Fruit fly (Drosophila melanogaster) whole organism, embryonic: ENCODE measurements around the gene CG8236.
A peak's percentile ranks its signal among the peaks of the same experiment; 100 is the strongest.

Experiments
- Atf-2 ChIP-seq: fragments of 200-800 bp; sonication (Bioruptor generic); optimal IDR thresholded peaks from 2 replicates; lab custom pipeline; 2016; ENCODE audit warnings: missing biosample characterization, missing genetic modification characterization
- CG10267 ChIP-seq: fragments of 200-800 bp; sonication (Bioruptor generic); optimal IDR thresholded peaks from 2 replicates; lab custom pipeline; 2018; ENCODE audit warnings: missing biosample characterization, mild to moderate bottlenecking, missing genetic modification characterization, moderate library complexity
- CG10462 ChIP-seq: fragments of 200-800 bp; sonication (Bioruptor generic); optimal IDR thresholded peaks from 2 replicates; lab custom pipeline; 2016; ENCODE audit warnings: missing biosample characterization, missing genetic modification characterization
- CG10654 ChIP-seq: fragments of 200-800 bp; sonication (Bioruptor generic); optimal IDR thresholded peaks from 2 replicates; lab custom pipeline; 2016; ENCODE audit warnings: missing biosample characterization, missing genetic modification characterization
- CG11695 ChIP-seq: fragments of 200-800 bp; sonication (Bioruptor generic); IDR thresholded peaks from 3 replicates; pipeline ENCODE4 v1.3.6; 2022; ENCODE audit warnings: missing biosample characterization, missing genetic modification characterization
- CG11696 ChIP-seq: fragments of 200-800 bp; sonication (Bioruptor generic); IDR thresholded peaks from 2 replicates; pipeline ENCODE4 v1.3.6; 2022; ENCODE audit warnings: missing biosample characterization, missing genetic modification characterization
- CG12769 ChIP-seq: fragments of 200-800 bp; sonication (Bioruptor generic); optimal IDR thresholded peaks from 2 replicates; lab custom pipeline; 2019; ENCODE audit warnings: missing biosample characterization, mild to moderate bottlenecking, missing genetic modification characterization, moderate library complexity
- CG13424 ChIP-seq: fragments of 200-800 bp; sonication (Bioruptor generic); optimal IDR thresholded peaks from 2 replicates; lab custom pipeline; 2019; ENCODE audit warnings: missing biosample characterization, mild to moderate bottlenecking, missing genetic modification characterization, moderate library complexity
- CG15696 ChIP-seq: fragments of 200-800 bp; sonication (Bioruptor generic); optimal IDR thresholded peaks from 2 replicates; lab custom pipeline; 2019; ENCODE audit warnings: missing biosample characterization, mild to moderate bottlenecking, missing genetic modification characterization, moderate library complexity
- CG1602 ChIP-seq: fragments of 200-800 bp; sonication (Bioruptor generic); optimal IDR thresholded peaks from 3 replicates; lab custom pipeline; 2016; ENCODE audit warnings: missing biosample characterization, missing genetic modification characterization
- CG1603 ChIP-seq: fragments of 200-800 bp; sonication (Bioruptor generic); optimal IDR thresholded peaks from 2 replicates; lab custom pipeline; 2019; ENCODE audit warnings: missing biosample characterization, mild to moderate bottlenecking, missing genetic modification characterization, moderate library complexity
- CG1647 ChIP-seq: fragments of 200-800 bp; sonication (Bioruptor generic); optimal IDR thresholded peaks from 3 replicates; lab custom pipeline; 2016; ENCODE audit warnings: missing biosample characterization, missing genetic modification characterization
- CG16815 ChIP-seq: fragments of 200-800 bp; sonication (Bioruptor generic); optimal IDR thresholded peaks from 3 replicates; lab custom pipeline; 2017; ENCODE audit warnings: missing biosample characterization, mild to moderate bottlenecking, missing genetic modification characterization
- CG17359 ChIP-seq: fragments of 200-800 bp; sonication (Bioruptor generic); optimal IDR thresholded peaks from 3 replicates; lab custom pipeline; 2018; ENCODE audit warnings: missing biosample characterization, mild to moderate bottlenecking, missing genetic modification characterization, moderate library complexity
- CG1832 ChIP-seq: fragments of 200-800 bp; sonication (Bioruptor generic); optimal IDR thresholded peaks from 2 replicates; lab custom pipeline; 2017; ENCODE audit warnings: missing biosample characterization, mild to moderate bottlenecking, missing genetic modification characterization, inconsistent platforms
- CG2116 ChIP-seq: fragments of 200-800 bp; sonication (Bioruptor generic); optimal IDR thresholded peaks from 3 replicates; lab custom pipeline; 2018; ENCODE audit warnings: missing biosample characterization, mild to moderate bottlenecking, missing genetic modification characterization
- CG2120 ChIP-seq: fragments of 200-800 bp; sonication (Bioruptor generic); optimal IDR thresholded peaks from 3 replicates; lab custom pipeline; 2016; ENCODE audit warnings: missing biosample characterization, missing genetic modification characterization
- CG2875 ChIP-seq: fragments of 200-800 bp; sonication (Bioruptor generic); optimal IDR thresholded peaks from 2 replicates; lab custom pipeline; 2017; ENCODE audit warnings: missing biosample characterization, mild to moderate bottlenecking, missing genetic modification characterization, missing genetic modification reagents
- CG33557 ChIP-seq: fragments of 200-800 bp; sonication (Bioruptor generic); optimal IDR thresholded peaks from 2 replicates; lab custom pipeline; 2019; ENCODE audit warnings: missing biosample characterization, mild to moderate bottlenecking, missing genetic modification characterization, moderate library complexity
- CG4404 ChIP-seq: fragments of 200-800 bp; sonication (Bioruptor generic); IDR thresholded peaks from 2 replicates; pipeline ENCODE4 v1.3.6; 2022; ENCODE audit warnings: missing biosample characterization, missing genetic modification characterization
- CG4730 ChIP-seq: fragments of 200-800 bp; sonication (Bioruptor generic); IDR thresholded peaks from 2 replicates; pipeline ENCODE4 v1.3.6; 2022; ENCODE audit warnings: missing biosample characterization, missing genetic modification characterization
- CG6254 ChIP-seq: fragments of 200-800 bp; sonication (Bioruptor generic); optimal IDR thresholded peaks from 3 replicates; lab custom pipeline; 2017; ENCODE audit warnings: mild to moderate bottlenecking, missing biosample characterization, missing genetic modification reagents, missing genetic modification characterization
- CG7839 ChIP-seq: fragments of 200-800 bp; sonication (Bioruptor generic); optimal IDR thresholded peaks from 3 replicates; lab custom pipeline; 2018; ENCODE audit warnings: missing biosample characterization, mild to moderate bottlenecking, missing genetic modification characterization, moderate library complexity
- CG8281 ChIP-seq: fragments of 200-800 bp; sonication (Bioruptor generic); optimal IDR thresholded peaks from 2 replicates; lab custom pipeline; 2018; ENCODE audit warnings: missing biosample characterization, mild to moderate bottlenecking, missing genetic modification characterization, moderate library complexity
- CG8924 ChIP-seq: fragments of 200-800 bp; optimal IDR thresholded peaks from 3 replicates; lab custom pipeline; 2019; ENCODE audit warnings: missing biosample characterization, mild to moderate bottlenecking, missing genetic modification characterization, moderate library complexity
- CTCF ChIP-seq: fragments of 200-800 bp; sonication (Bioruptor generic); optimal IDR thresholded peaks from 2 replicates; lab custom pipeline; 2017; ENCODE audit warnings: missing biosample characterization, mild to moderate bottlenecking, missing genetic modification characterization, moderate library complexity
- Doc3 ChIP-seq: fragments of 200-800 bp; sonication (Bioruptor generic); IDR thresholded peaks from 3 replicates; pipeline ENCODE4 v1.3.6; 2022; ENCODE audit warnings: missing biosample characterization, missing genetic modification characterization; ENCODE audit not compliant: partially characterized antibody
- Max ChIP-seq: fragments of 200-800 bp; sonication (Bioruptor generic); optimal IDR thresholded peaks from 2 replicates; lab custom pipeline; 2016; ENCODE audit warnings: missing biosample characterization, mild to moderate bottlenecking, missing genetic modification characterization
- Mes4 ChIP-seq: fragments of 200-800 bp; sonication (Bioruptor generic); optimal IDR thresholded peaks from 2 replicates; lab custom pipeline; 2016; ENCODE audit warnings: missing biosample characterization, missing genetic modification characterization
- Nf-YA ChIP-seq: fragments of 200-800 bp; sonication (Bioruptor generic); IDR thresholded peaks from 2 replicates; pipeline ENCODE4 v1.3.6; 2022; ENCODE audit warnings: missing biosample characterization, missing genetic modification characterization
- PHDP ChIP-seq: fragments of 200-800 bp; sonication (Bioruptor generic); optimal IDR thresholded peaks from 3 replicates; lab custom pipeline; 2018; ENCODE audit warnings: missing biosample characterization, mild to moderate bottlenecking, missing genetic modification characterization, moderate library complexity
- Six4 ChIP-seq: fragments of 200-800 bp; sonication (Bioruptor generic); optimal IDR thresholded peaks from 2 replicates; lab custom pipeline; 2016; ENCODE audit warnings: missing biosample characterization, missing genetic modification characterization
- Sox100B ChIP-seq: fragments of 200-800 bp; sonication (Bioruptor generic); optimal IDR thresholded peaks from 3 replicates; lab custom pipeline; 2018; ENCODE audit warnings: missing biosample characterization, mild to moderate bottlenecking, missing genetic modification characterization
- Spps ChIP-seq: fragments of 200-800 bp; sonication (Bioruptor generic); optimal IDR thresholded peaks from 2 replicates; lab custom pipeline; 2018; ENCODE audit warnings: missing biosample characterization, mild to moderate bottlenecking, missing genetic modification characterization
- Vsx1 ChIP-seq: fragments of 200-800 bp; sonication (Bioruptor generic); optimal IDR thresholded peaks from 2 replicates; lab custom pipeline; 2017; ENCODE audit warnings: missing biosample characterization, mild to moderate bottlenecking, missing genetic modification characterization, missing genetic modification reagents
- abd-A ChIP-seq: fragments of 200-800 bp; sonication (Bioruptor generic); optimal IDR thresholded peaks from 3 replicates; lab custom pipeline; 2019; ENCODE audit warnings: missing biosample characterization, mild to moderate bottlenecking, missing genetic modification characterization, moderate library complexity
- ap ChIP-seq: fragments of 200-800 bp; sonication (Bioruptor generic); IDR thresholded peaks from 2 replicates; pipeline ENCODE4 v1.3.6; 2022; ENCODE audit warnings: missing biosample characterization, missing genetic modification characterization
- ara ChIP-seq: fragments of 200-800 bp; sonication (Bioruptor generic); IDR thresholded peaks from 2 replicates; pipeline ENCODE4 v1.3.6; 2022; ENCODE audit warnings: missing biosample characterization, missing genetic modification characterization
- br ChIP-seq: fragments of >200 bp; optimal IDR thresholded peaks from 2 replicates; lab custom pipeline; 2017
- btn ChIP-seq: fragments of 200-800 bp; sonication (Bioruptor generic); optimal IDR thresholded peaks from 2 replicates; lab custom pipeline; 2016; ENCODE audit warnings: missing biosample characterization, missing genetic modification characterization
- danr ChIP-seq: fragments of 200-800 bp; sonication (Bioruptor generic); IDR thresholded peaks from 2 replicates; pipeline ENCODE4 v1.3.6; 2022; ENCODE audit warnings: missing biosample characterization, missing genetic modification characterization
- disco-r ChIP-seq: fragments of 200-800 bp; sonication (Bioruptor generic); optimal IDR thresholded peaks from 2 replicates; lab custom pipeline; 2016; ENCODE audit warnings: missing biosample characterization, missing genetic modification characterization
- hb ChIP-seq: fragments of 200-800 bp; sonication (Bioruptor generic); IDR thresholded peaks from 3 replicates; pipeline ENCODE4 v1.3.6; 2022; ENCODE audit warnings: missing biosample characterization, missing genetic modification characterization; ENCODE audit not compliant: partially characterized antibody
- lbe ChIP-seq: fragments of 200-800 bp; sonication (Bioruptor generic); optimal IDR thresholded peaks from 2 replicates; lab custom pipeline; 2016; ENCODE audit warnings: missing biosample characterization, mild to moderate bottlenecking, missing genetic modification characterization
- pnt ChIP-seq: fragments of 200-800 bp; sonication (Bioruptor generic); optimal IDR thresholded peaks from 3 replicates; lab custom pipeline; 2016; ENCODE audit warnings: missing biosample characterization, missing genetic modification characterization
- salm ChIP-seq: fragments of 200-800 bp; sonication (Bioruptor generic); optimal IDR thresholded peaks from 2 replicates; lab custom pipeline; 2018; ENCODE audit warnings: missing biosample characterization, mild to moderate bottlenecking, missing genetic modification characterization
- seq ChIP-seq: fragments of 200-800 bp; sonication (Bioruptor generic); IDR thresholded peaks from 2 replicates; pipeline ENCODE4 v1.3.6; 2022; ENCODE audit warnings: missing biosample characterization, missing genetic modification characterization
- sisA ChIP-seq: fragments of 200-800 bp; sonication (Bioruptor generic); IDR thresholded peaks from 2 replicates; pipeline ENCODE4 v1.3.6; 2022; ENCODE audit warnings: missing biosample characterization, missing genetic modification characterization
- so ChIP-seq: fragments of 200-800 bp; sonication (Bioruptor generic); IDR thresholded peaks from 3 replicates; pipeline ENCODE4 v1.3.6; 2022; ENCODE audit warnings: missing biosample characterization, missing genetic modification characterization
- ssp ChIP-seq: fragments of 200-800 bp; sonication (Bioruptor generic); IDR thresholded peaks from 2 replicates; pipeline ENCODE4 v1.3.6; 2022; ENCODE audit warnings: missing biosample characterization, missing genetic modification characterization
- sug ChIP-seq: fragments of 200-800 bp; optimal IDR thresholded peaks from 2 replicates; lab custom pipeline; 2019; ENCODE audit warnings: missing biosample characterization, mild to moderate bottlenecking, missing genetic modification characterization, moderate library complexity
- zen2 ChIP-seq: fragments of 200-800 bp; sonication (Bioruptor generic); IDR thresholded peaks from 3 replicates; pipeline ENCODE4 v1.3.6; 2022; ENCODE audit warnings: missing biosample characterization, missing genetic modification characterization; ENCODE audit not compliant: partially characterized antibody

Gene CG8236

dm6 chr3R:8746354-8746753, 22.8 kb upstream of the CG8236 start (continued):
- TF ChIP-seq CG4404 (GFP tag; lab: Robert Waterston, UW) (peak; percentile 52), sisA (GFP tag; lab: Robert Waterston, UW) (peak; percentile 64; the same call in 1 of the 2 replicates), CG2875 (GFP tag; lab: Kevin White, UChicago) (no peak), CG1603 (tag; lab: Kevin White, UChicago) (peak; percentile 35), salm (tag; lab: Kevin White, UChicago) (peak; percentile 51), CG2116 (GFP tag; lab: Kevin White, UChicago) (peak; percentile 13), CG8281 (tag; lab: Kevin White, UChicago) (peak; percentile 21), CTCF (GFP tag; lab: Kevin White, UChicago) (no peak), CG13424 (tag; lab: Kevin White, UChicago) (peak; percentile 59), btn (GFP tag; lab: Kevin White, UChicago) (no peak), pnt (GFP tag; lab: Kevin White, UChicago) (no peak), CG11695 (GFP tag; lab: Robert Waterston, UW) (peak; percentile 57; the same call in 2 of the 3 replicates), CG11696 (GFP tag; lab: Robert Waterston, UW) (0 out of 2 replicates have a peak, but pooled peaks have one; percentile 44), Sox100B (GFP tag; lab: Kevin White, UChicago) (peak; percentile 68), disco-r (GFP tag; lab: Kevin White, UChicago) (no peak), CG7839 (tag; lab: Kevin White, UChicago) (peak; percentile 65), CG16815 (GFP tag; lab: Kevin White, UChicago) (peak; percentile 10), CG4730 (GFP tag; lab: Robert Waterston, UW) (peak; percentile 40; the same call in 1 of the 2 replicates), CG6254 (GFP tag; lab: Kevin White, UChicago) (peak; percentile 20), Six4 (GFP tag; lab: Kevin White, UChicago) (peak; percentile 56), CG1602 (peak; percentile 45), ap (GFP tag; lab: Robert Waterston, UW) (peak; percentile 64), ara (peak; percentile 56; the same call in 1 of the 2 replicates), Mes4 (GFP tag; lab: Kevin White, UChicago) (no peak), Spps (tag; lab: Kevin White, UChicago) (peak; percentile 64), Atf-2 (GFP tag; lab: Kevin White, UChicago) (no peak), CG12769 (tag; lab: Kevin White, UChicago) (peak; percentile 7), CG10462 (GFP tag; lab: Kevin White, UChicago) (no peak), CG1647 (GFP tag; lab: Kevin White, UChicago) (peak; percentile 23), PHDP (tag; lab: Kevin White, UChicago) (peak; percentile 76), CG2120 (peak; percentile 38), sug (no peak), abd-A (tag; lab: Kevin White, UChicago) (no peak), CG15696 (tag; lab: Kevin White, UChicago) (peak; percentile 54), Nf-YA (peak; percentile 54), seq (peak; percentile 57), br (lab: Kevin White, UChicago) (no peak), ssp (GFP tag; lab: Robert Waterston, UW) (peak; percentile 30; the same call in 1 of the 2 replicates), so (GFP tag; lab: Robert Waterston, UW) (peak; percentile 65; the same call in 2 of the 3 replicates), CG1832 (GFP tag; lab: Kevin White, UChicago) (no peak), Max (GFP tag; lab: Kevin White, UChicago) (peak; percentile 65), CG10654 (GFP tag; lab: Kevin White, UChicago) (peak; percentile 11), zen2 (GFP tag; lab: Robert Waterston, UW) (no peak), CG8924 (peak; percentile 71), hb (no peak), CG10267 (peak; percentile 62), Doc3 (GFP tag; lab: Robert Waterston, UW) (no peak), Vsx1 (GFP tag; lab: Kevin White, UChicago) (no peak), CG33557 (GFP tag; lab: Kevin White, UChicago) (no peak), CG17359 (peak; percentile 67), danr (GFP tag; lab: Robert Waterston, UW) (no peak), lbe (no peak)
